Worm (Caenorhabditis elegans) whole organism, L1 larva: Measurements from ENCODE around the gene sri-29.

Experiments used
- C34B4.2 ChIP-seq: sonication (generic microtip); optimal IDR thresholded peaks from 2 replicates; lab custom pipeline; 2017; ENCODE audit warnings: mild to moderate bottlenecking, missing genetic modification characterization, missing compliant biosample characterization
- aly-2 ChIP-seq: fragments of 150-350 bp; optimal IDR thresholded peaks from 2 replicates; lab custom pipeline; 2014; ENCODE audit warnings: missing biosample characterization, missing genetic modification characterization
- ceh-63 ChIP-seq: fragments of 200-800 bp; sonication (Bioruptor generic); optimal IDR thresholded peaks from 2 replicates; lab custom pipeline; 2018; ENCODE audit warnings: mild to moderate bottlenecking, missing genetic modification characterization, missing compliant biosample characterization
- ceh-8 ChIP-seq: fragments of 200-800 bp; sonication (Bioruptor generic); optimal IDR thresholded peaks from 2 replicates; lab custom pipeline; 2018; ENCODE audit warnings: mild to moderate bottlenecking, missing genetic modification characterization, moderate library complexity, missing compliant biosample characterization
- ceh-82 ChIP-seq, 3 experiments: fragments of 150-350 bp in 1 of 3; sonication (generic microtip) in 2 of 3; optimal IDR thresholded peaks; 2 replicates each; lab custom pipeline; 2014 to 2017; ENCODE audit warnings: missing biosample characterization in 3 of 3, missing genetic modification characterization in 3 of 3
- ceh-88 ChIP-seq: fragments of 200-800 bp; sonication (Bioruptor generic); IDR thresholded peaks from 2 replicates; pipeline ENCODE4 v1.3.6; 2022; ENCODE audit warnings: missing genetic modification characterization, missing compliant biosample characterization
- ces-1 ChIP-seq: fragments of 150-350 bp; optimal IDR thresholded peaks from 2 replicates; lab custom pipeline; 2014; ENCODE audit warnings: missing biosample characterization, missing genetic modification reagents, missing genetic modification characterization
- dpl-1 ChIP-seq, 3 experiments: fragments of 150-350 bp in 2 of 3; sonication (generic microtip) in 1 of 3; optimal IDR thresholded peaks; 2 replicates each; lab custom pipeline; 2014 to 2017; ENCODE audit warnings: missing biosample characterization in 3 of 3, missing genetic modification characterization in 3 of 3, missing genetic modification reagents in 3 of 3
- efl-3 ChIP-seq: fragments of 200-800 bp; sonication (Bioruptor generic); optimal IDR thresholded peaks from 2 replicates; lab custom pipeline; 2018; ENCODE audit warnings: mild to moderate bottlenecking, missing genetic modification characterization, missing compliant biosample characterization
- egl-27 ChIP-seq, 2 experiments: fragments of 150-350 bp in 1 of 2; sonication (generic microtip); optimal IDR thresholded peaks; 3 replicates each; lab custom pipeline; 2017 to 2018; ENCODE audit warnings: missing biosample characterization in 2 of 2, missing genetic modification characterization in 2 of 2, missing genetic modification reagents in 2 of 2
- elt-2 ChIP-seq: sonication (generic microtip); optimal IDR thresholded peaks from 2 replicates; lab custom pipeline; 2016; ENCODE audit warnings: missing genetic modification characterization, mild to moderate bottlenecking, inconsistent platforms, missing compliant biosample characterization, missing genetic modification reagents
- elt-3 ChIP-seq, 6 experiments: fragments of 150-350 bp in 1 of 6; sonication (generic microtip); optimal IDR thresholded peaks; 2 replicates each; lab custom pipeline; 2017 to 2018; ENCODE audit warnings: missing biosample characterization in 6 of 6, missing genetic modification characterization in 6 of 6, inconsistent platforms in 1 of 6
- ets-5 ChIP-seq: fragments of 200-800 bp; sonication (Bioruptor generic); IDR thresholded peaks from 2 replicates; pipeline ENCODE4 v1.3.6; 2022; ENCODE audit warnings: missing genetic modification characterization, missing compliant biosample characterization
- fkh-10 ChIP-seq: sonication (generic microtip); optimal IDR thresholded peaks from 2 replicates; lab custom pipeline; 2017; ENCODE audit warnings: missing biosample characterization, missing genetic modification reagents, missing genetic modification characterization
- fkh-4 ChIP-seq: sonication (generic microtip); optimal IDR thresholded peaks from 2 replicates; lab custom pipeline; 2016; ENCODE audit warnings: missing compliant biosample characterization, missing genetic modification characterization, borderline replicate concordance
- fkh-8 ChIP-seq: sonication (generic microtip); optimal IDR thresholded peaks from 2 replicates; lab custom pipeline; 2016; ENCODE audit warnings: mild to moderate bottlenecking, missing genetic modification characterization, missing compliant biosample characterization
- fos-1 ChIP-seq: fragments of 150-350 bp; optimal IDR thresholded peaks from 2 replicates; lab custom pipeline; 2014; ENCODE audit warnings: missing biosample characterization, missing genetic modification characterization
- grh-1 ChIP-seq: fragments of 200-800 bp; sonication (Bioruptor generic); IDR thresholded peaks from 2 replicates; pipeline ENCODE4 v1.3.6; 2022; ENCODE audit warnings: missing genetic modification reagents, missing genetic modification characterization, missing compliant biosample characterization
- hlh-17 ChIP-seq: fragments of 200-800 bp; sonication (Bioruptor generic); optimal IDR thresholded peaks from 2 replicates; lab custom pipeline; 2018; ENCODE audit warnings: missing genetic modification characterization, mild to moderate bottlenecking, missing compliant biosample characterization, moderate library complexity, borderline replicate concordance
- hlh-4 ChIP-seq: sonication (generic microtip); optimal IDR thresholded peaks from 2 replicates; lab custom pipeline; 2016; ENCODE audit warnings: mild to moderate bottlenecking, missing genetic modification characterization, missing compliant biosample characterization
- irx-1 ChIP-seq: sonication (generic microtip); optimal IDR thresholded peaks from 2 replicates; lab custom pipeline; 2016; ENCODE audit warnings: missing genetic modification characterization, missing compliant biosample characterization
- isw-1 ChIP-seq: fragments of 200-800 bp; sonication (Bioruptor generic); IDR thresholded peaks from 2 replicates; pipeline ENCODE4 v1.3.6; 2022; ENCODE audit warnings: missing genetic modification characterization, missing compliant biosample characterization
- jun-1 ChIP-seq: fragments of 150-350 bp; optimal IDR thresholded peaks from 2 replicates; lab custom pipeline; 2014; ENCODE audit warnings: missing biosample characterization, missing genetic modification reagents, missing genetic modification characterization
- lin-13 ChIP-seq: fragments of 150-350 bp; optimal IDR thresholded peaks from 2 replicates; lab custom pipeline; 2014; ENCODE audit warnings: missing biosample characterization, missing genetic modification reagents, missing genetic modification characterization
- lin-14 ChIP-seq: fragments of 200-800 bp; sonication (Bioruptor generic); optimal IDR thresholded peaks from 2 replicates; lab custom pipeline; 2018; ENCODE audit warnings: mild to moderate bottlenecking, missing genetic modification characterization, moderate library complexity, missing compliant biosample characterization
- lin-15B ChIP-seq: fragments of 150-350 bp; sonication (generic microtip); optimal IDR thresholded peaks from 3 replicates; lab custom pipeline; 2014; ENCODE audit warnings: missing biosample characterization, missing genetic modification characterization
- lin-35 ChIP-seq, 2 experiments: fragments of 150-350 bp; optimal IDR thresholded peaks; 2 replicates each; lab custom pipeline; 2014; ENCODE audit warnings: missing biosample characterization in 2 of 2, missing genetic modification characterization in 2 of 2, missing genetic modification reagents in 2 of 2
- lir-3 ChIP-seq: sonication (generic microtip); optimal IDR thresholded peaks from 2 replicates; lab custom pipeline; 2016; ENCODE audit warnings: mild to moderate bottlenecking, missing genetic modification characterization, moderate library complexity, missing compliant biosample characterization; ENCODE audit not compliant: poor library complexity
- mab-9 ChIP-seq: fragments of 200-800 bp; sonication (Bioruptor generic); IDR thresholded peaks from 2 replicates; pipeline ENCODE4 v1.3.6; 2022; ENCODE audit warnings: missing genetic modification reagents, missing genetic modification characterization, missing compliant biosample characterization
- mdl-1 ChIP-seq, 2 experiments: fragments of 150-350 bp; optimal IDR thresholded peaks; 2 replicates each; lab custom pipeline; 2014 to 2017; ENCODE audit warnings: missing biosample characterization in 2 of 2, missing genetic modification characterization in 2 of 2, inconsistent platforms in 1 of 2
- nhr-11 ChIP-seq: fragments of 150-350 bp; optimal IDR thresholded peaks from 2 replicates; lab custom pipeline; 2014; ENCODE audit warnings: missing biosample characterization, missing genetic modification characterization
- nhr-28 ChIP-seq: fragments of 150-350 bp; optimal IDR thresholded peaks from 2 replicates; lab custom pipeline; 2014; ENCODE audit warnings: missing biosample characterization, missing genetic modification characterization
- nhr-47 ChIP-seq: sonication (generic microtip); optimal IDR thresholded peaks from 2 replicates; lab custom pipeline; 2016; ENCODE audit warnings: mild to moderate bottlenecking, missing genetic modification characterization, moderate library complexity, missing compliant biosample characterization
- nhr-71 ChIP-seq: sonication (generic microtip); optimal IDR thresholded peaks from 2 replicates; lab custom pipeline; 2016; ENCODE audit warnings: mild to moderate bottlenecking, missing genetic modification characterization, moderate library complexity, missing compliant biosample characterization
- nhr-84 ChIP-seq: sonication (generic microtip); optimal IDR thresholded peaks from 2 replicates; lab custom pipeline; 2017; ENCODE audit warnings: missing biosample characterization, missing genetic modification characterization
- nhr-85 ChIP-seq: sonication (generic microtip); peaks from one replicate; lab custom pipeline; 2016; ENCODE audit warnings: missing genetic modification characterization, inconsistent platforms, missing compliant biosample characterization
- nhr-90 ChIP-seq: sonication (generic microtip); optimal IDR thresholded peaks from 2 replicates; lab custom pipeline; 2016; ENCODE audit warnings: mild to moderate bottlenecking, missing genetic modification characterization, missing compliant biosample characterization; ENCODE audit not compliant: poor library complexity
- pag-3 ChIP-seq: sonication (generic microtip); optimal IDR thresholded peaks from 2 replicates; lab custom pipeline; 2017; ENCODE audit warnings: missing genetic modification characterization, mild to moderate bottlenecking, missing compliant biosample characterization, antibody characterized with exemption, borderline replicate concordance; ENCODE audit not compliant: insufficient read depth
- pax-3 ChIP-seq: fragments of 200-800 bp; sonication (Bioruptor generic); optimal IDR thresholded peaks from 2 replicates; lab custom pipeline; 2018; ENCODE audit warnings: mild to moderate bottlenecking, missing genetic modification characterization, moderate library complexity, missing compliant biosample characterization
- rnt-1 ChIP-seq: sonication (generic microtip); optimal IDR thresholded peaks from 2 replicates; lab custom pipeline; 2016; ENCODE audit warnings: mild to moderate bottlenecking, missing genetic modification characterization, moderate library complexity, missing compliant biosample characterization
- skn-1 ChIP-seq: fragments of 150-350 bp; optimal IDR thresholded peaks from 2 replicates; lab custom pipeline; 2014; ENCODE audit warnings: missing biosample characterization, missing genetic modification characterization
- snpc-4 ChIP-seq: fragments of 150-350 bp; optimal IDR thresholded peaks from 2 replicates; lab custom pipeline; 2014; ENCODE audit warnings: missing biosample characterization, missing genetic modification characterization
- snu-23 ChIP-seq: sonication (generic microtip); optimal IDR thresholded peaks from 2 replicates; lab custom pipeline; 2016; ENCODE audit warnings: missing genetic modification characterization, missing compliant biosample characterization
- sptf-1 ChIP-seq: fragments of 150-350 bp; optimal IDR thresholded peaks from 2 replicates; lab custom pipeline; 2014; ENCODE audit warnings: missing biosample characterization, missing genetic modification characterization
- swsn-7 ChIP-seq: sonication (generic microtip); optimal IDR thresholded peaks from 2 replicates; lab custom pipeline; 2016; ENCODE audit warnings: missing genetic modification characterization, missing compliant biosample characterization
- tbx-2 ChIP-seq: sonication (generic microtip); optimal IDR thresholded peaks from 2 replicates; lab custom pipeline; 2016; ENCODE audit warnings: missing genetic modification characterization, missing compliant biosample characterization
- unc-30 ChIP-seq: sonication (generic microtip); optimal IDR thresholded peaks from 2 replicates; lab custom pipeline; 2017; ENCODE audit warnings: missing biosample characterization, missing genetic modification characterization
- unc-86 ChIP-seq: sonication (generic microtip); optimal IDR thresholded peaks from 2 replicates; lab custom pipeline; 2016; ENCODE audit warnings: missing genetic modification characterization, missing compliant biosample characterization
- xbp-1 ChIP-seq: sonication (generic microtip); optimal IDR thresholded peaks from 2 replicates; lab custom pipeline; 2016; ENCODE audit warnings: missing genetic modification characterization, missing compliant biosample characterization
- zag-1 ChIP-seq: fragments of 150-350 bp; optimal IDR thresholded peaks from 2 replicates; lab custom pipeline; 2014; ENCODE audit warnings: missing biosample characterization, missing genetic modification characterization
- zip-4 ChIP-seq: fragments of 200-800 bp; sonication (Bioruptor generic); optimal IDR thresholded peaks from 2 replicates; lab custom pipeline; 2018; ENCODE audit warnings: mild to moderate bottlenecking, missing genetic modification characterization, moderate library complexity, missing compliant biosample characterization
- ztf-11 ChIP-seq, 2 experiments: sonication (generic microtip); optimal IDR thresholded peaks; 2 replicates each; lab custom pipeline; 2016 to 2017; ENCODE audit warnings: missing genetic modification characterization in 2 of 2, missing biosample characterization in 1 of 2, missing compliant biosample characterization in 1 of 2

Gene sri-29

ce11 chrII:3054622-3055021 lies 10.5 kb downstream of the sri-29 start (continued):
- peak in 1 of 3 experiments; percentile 5 for TF ChIP-seq dpl-1 (GFP tag; optimal IDR thresholded peaks at IDR 0.05; lab: Kevin White, UChicago)
- peak; percentile 47 for TF ChIP-seq nhr-47 (tag; lab: Kevin White, UChicago)
- no peak for TF ChIP-seq egl-27 (tag; optimal IDR thresholded peaks at IDR 0.05; lab: Kevin White, UChicago)
- TF ChIP-seq grh-1 (GFP tag; lab: Robert Waterston, UW) = no peak
- no peak for TF ChIP-seq nhr-84 (tag; lab: Kevin White, UChicago)
- TF ChIP-seq lin-35 (GFP tag; optimal IDR thresholded peaks at IDR 0.05; lab: Kevin White, UChicago) = peak in 1 of 2 experiments; percentile 17
- TF ChIP-seq fkh-4 (tag; lab: Kevin White, UChicago) = no peak
- TF ChIP-seq ceh-63 (GFP tag; lab: Kevin White, UChicago) = no peak
- TF ChIP-seq swsn-7 (tag; lab: Kevin White, UChicago) = peak; percentile 39
- TF ChIP-seq hlh-17 = no peak
- peak; percentile 30 for TF ChIP-seq fkh-8 (tag; lab: Kevin White, UChicago)
- no peak for TF ChIP-seq skn-1 (tag; lab: Kevin White, UChicago)
- TF ChIP-seq xbp-1 (tag; lab: Kevin White, UChicago) = no peak
- TF ChIP-seq lin-13 (GFP tag; lab: Kevin White, UChicago) = no peak
- peak; percentile 36 for TF ChIP-seq nhr-71
- TF ChIP-seq nhr-11 (tag; lab: Kevin White, UChicago) = no peak
- TF ChIP-seq pag-3 (tag; lab: Kevin White, UChicago) = no peak
- TF ChIP-seq nhr-85 (tag; lab: Kevin White, UChicago) = no peak
- no peak for TF ChIP-seq ceh-8 (GFP tag; lab: Kevin White, UChicago)
- TF ChIP-seq hlh-4 (tag; lab: Kevin White, UChicago) = no peak
- no peak for TF ChIP-seq efl-3 (GFP tag; lab: Kevin White, UChicago)
- TF ChIP-seq mab-9 (GFP tag; lab: Robert Waterston, UW) = no peak
- no peak for TF ChIP-seq isw-1 (GFP tag; lab: Robert Waterston, UW)
- TF ChIP-seq sptf-1 = no peak
- no peak for TF ChIP-seq snpc-4 (tag; lab: Kevin White, UChicago)
- no peak for TF ChIP-seq aly-2 (tag; lab: Kevin White, UChicago)
- TF ChIP-seq tbx-2 = peak; percentile 38
- TF ChIP-seq ceh-88 (GFP tag; lab: Robert Waterston, UW) = no peak
- peak in 1 of 3 experiments; percentile 28 for TF ChIP-seq ceh-82 (tag; optimal IDR thresholded peaks at IDR 0.05; lab: Kevin White, UChicago)
- peak; percentile 55 for TF ChIP-seq snu-23
- TF ChIP-seq jun-1 (tag; lab: Kevin White, UChicago) = no peak
- no peak for TF ChIP-seq C34B4.2 (tag; lab: Kevin White, UChicago)
- TF ChIP-seq nhr-90 = no peak
- no peak for TF ChIP-seq unc-86
- TF ChIP-seq nhr-28 (tag; lab: Kevin White, UChicago) = no peak
- no peak for TF ChIP-seq pax-3 (tag; lab: Kevin White, UChicago)
- no peak for TF ChIP-seq elt-3 (tag; optimal IDR thresholded peaks at IDR 0.05; lab: Kevin White, UChicago)
- no peak for TF ChIP-seq irx-1 (tag; lab: Kevin White, UChicago)
- TF ChIP-seq elt-2 = no peak
- no peak for TF ChIP-seq ets-5 (GFP tag; lab: Robert Waterston, UW)
- no peak for TF ChIP-seq fos-1 (tag; lab: Kevin White, UChicago)
- TF ChIP-seq ztf-11 (tag; optimal IDR thresholded peaks at IDR 0.05; lab: Kevin White, UChicago) = peak in 1 of 2 experiments; percentile 6
- TF ChIP-seq ces-1 (GFP tag; lab: Kevin White, UChicago) = no peak
- no peak for TF ChIP-seq zag-1
- TF ChIP-seq lir-3 = no peak
- TF ChIP-seq lin-15B (tag; lab: Kevin White, UChicago) = no peak
- no peak for TF ChIP-seq unc-30 (tag; lab: Kevin White, UChicago)
- TF ChIP-seq zip-4 (GFP tag; lab: Kevin White, UChicago) = no peak
- TF ChIP-seq lin-14 (GFP tag; lab: Kevin White, UChicago) = peak; percentile 67
- peak; percentile 35 for TF ChIP-seq rnt-1 (tag; lab: Kevin White, UChicago)
- TF ChIP-seq mdl-1 (tag; optimal IDR thresholded peaks at IDR 0.05; lab: Kevin White, UChicago) = no peak
- no peak for TF ChIP-seq fkh-10
